Fruit fly (Drosophila melanogaster) whole organism, prepupa: ENCODE data around the gene Arp10.

ENCODE experiments used
- CG10631 ChIP-seq: fragments of 200-800 bp; sonication (Bioruptor generic); optimal IDR thresholded peaks from 2 replicates; lab custom pipeline; 2016; ENCODE audit warnings: missing biosample characterization, missing genetic modification characterization
- CG10669 ChIP-seq: fragments of 200-800 bp; sonication (Bioruptor generic); optimal IDR thresholded peaks from 3 replicates; lab custom pipeline; 2018; ENCODE audit warnings: missing biosample characterization, mild to moderate bottlenecking, missing genetic modification characterization, moderate library complexity
- CG11294 ChIP-seq: fragments of 200-800 bp; sonication (Bioruptor generic); IDR thresholded peaks from 2 replicates; pipeline ENCODE4 v1.3.6; 2022; ENCODE audit warnings: missing biosample characterization, missing genetic modification characterization
- CG11762 ChIP-seq: fragments of 200-800 bp; sonication (Bioruptor generic); optimal IDR thresholded peaks from 3 replicates; lab custom pipeline; 2016; ENCODE audit warnings: missing biosample characterization, missing genetic modification characterization; ENCODE audit not compliant: insufficient read depth
- CG11902 ChIP-seq: fragments of 200-800 bp; sonication (Bioruptor generic); optimal IDR thresholded peaks from 3 replicates; lab custom pipeline; 2016; ENCODE audit warnings: missing biosample characterization, missing genetic modification characterization
- CG15336 ChIP-seq: fragments of 200-800 bp; sonication (Bioruptor generic); IDR thresholded peaks from 2 replicates; pipeline ENCODE4 v1.3.6; 2022; ENCODE audit warnings: missing biosample characterization, missing genetic modification characterization
- CG1621 ChIP-seq: fragments of 200-800 bp; sonication (Bioruptor generic); optimal IDR thresholded peaks from 3 replicates; lab custom pipeline; 2018; ENCODE audit warnings: missing biosample characterization, mild to moderate bottlenecking, missing genetic modification characterization
- CG16779 ChIP-seq: fragments of 200-800 bp; sonication (Bioruptor generic); optimal IDR thresholded peaks from 3 replicates; lab custom pipeline; 2017; ENCODE audit warnings: missing biosample characterization, mild to moderate bottlenecking, missing genetic modification characterization
- CG31627 ChIP-seq: fragments of 200-800 bp; sonication (Bioruptor generic); optimal IDR thresholded peaks from 3 replicates; lab custom pipeline; 2016; ENCODE audit warnings: missing biosample characterization, missing genetic modification characterization
- CG32006 ChIP-seq: fragments of 200-800 bp; sonication (Bioruptor generic); optimal IDR thresholded peaks from 3 replicates; lab custom pipeline; 2017; ENCODE audit warnings: missing biosample characterization, mild to moderate bottlenecking, missing genetic modification characterization
- CG34406 ChIP-seq: fragments of 200-800 bp; sonication (Bioruptor generic); optimal IDR thresholded peaks from 3 replicates; lab custom pipeline; 2016; ENCODE audit warnings: missing biosample characterization, missing genetic modification characterization
- CG4318 ChIP-seq: fragments of 200-800 bp; sonication (Bioruptor generic); optimal IDR thresholded peaks from 3 replicates; lab custom pipeline; 2017; ENCODE audit warnings: missing biosample characterization, mild to moderate bottlenecking, missing genetic modification characterization
- CG6163 ChIP-seq: fragments of 200-800 bp; sonication (Bioruptor generic); IDR thresholded peaks from 3 replicates; pipeline ENCODE4 v1.3.6; 2022; ENCODE audit warnings: missing biosample characterization, missing genetic modification characterization
- CG6276 ChIP-seq: fragments of 200-800 bp; sonication (Bioruptor generic); optimal IDR thresholded peaks from 2 replicates; lab custom pipeline; 2017; ENCODE audit warnings: missing biosample characterization, mild to moderate bottlenecking, missing genetic modification characterization
- CG6854 ChIP-seq: fragments of 200-800 bp; sonication (Bioruptor generic); optimal IDR thresholded peaks from 2 replicates; lab custom pipeline; 2017; ENCODE audit warnings: missing biosample characterization, mild to moderate bottlenecking, missing genetic modification characterization
- CG7368 ChIP-seq: fragments of 200-800 bp; sonication (Bioruptor generic); optimal IDR thresholded peaks from 3 replicates; lab custom pipeline; 2016; ENCODE audit warnings: missing biosample characterization, missing genetic modification characterization
- CG8119 ChIP-seq: fragments of 200-800 bp; sonication (Bioruptor generic); IDR thresholded peaks from 3 replicates; pipeline ENCODE4 v1.3.6; 2022; ENCODE audit warnings: missing biosample characterization, missing genetic modification characterization
- CG8319 ChIP-seq: fragments of 200-800 bp; sonication (Bioruptor generic); optimal IDR thresholded peaks from 3 replicates; lab custom pipeline; 2016; ENCODE audit warnings: missing biosample characterization, missing genetic modification characterization
- CG8632 ChIP-seq: fragments of 200-800 bp; sonication (Bioruptor generic); optimal IDR thresholded peaks from 3 replicates; lab custom pipeline; 2016; ENCODE audit warnings: missing biosample characterization, missing genetic modification characterization
- Eip75B ChIP-seq: fragments of 200-800 bp; sonication (Bioruptor generic); optimal IDR thresholded peaks from 3 replicates; lab custom pipeline; 2016; ENCODE audit warnings: missing biosample characterization, missing genetic modification characterization
- Eip78C ChIP-seq: fragments of 200-800 bp; sonication (Bioruptor generic); peaks from one replicate; lab custom pipeline; 2016; ENCODE audit warnings: missing biosample characterization, missing genetic modification characterization
- Ets21C ChIP-seq: fragments of 200-800 bp; sonication (Bioruptor generic); optimal IDR thresholded peaks from 3 replicates; lab custom pipeline; 2016; ENCODE audit warnings: missing biosample characterization, missing genetic modification characterization
- Ets96B ChIP-seq: fragments of 200-800 bp; optimal IDR thresholded peaks from 2 replicates; lab custom pipeline; 2019; ENCODE audit warnings: missing biosample characterization, mild to moderate bottlenecking, missing genetic modification characterization, moderate library complexity
- Gug ChIP-seq: fragments of 200-800 bp; sonication (Bioruptor generic); IDR thresholded peaks from 2 replicates; pipeline ENCODE4 v1.3.6; 2022; ENCODE audit warnings: missing biosample characterization, missing genetic modification characterization
- Hr38 ChIP-seq: sonication (Bioruptor generic); optimal IDR thresholded peaks from 2 replicates; lab custom pipeline; 2016; ENCODE audit warnings: missing biosample characterization, missing genetic modification characterization
- Hr4 ChIP-seq: fragments of 200-800 bp; sonication (Bioruptor generic); optimal IDR thresholded peaks from 3 replicates; lab custom pipeline; 2016; ENCODE audit warnings: missing biosample characterization, missing genetic modification characterization
- Lpt ChIP-seq: fragments of 200-800 bp; sonication (Bioruptor generic); optimal IDR thresholded peaks from 3 replicates; lab custom pipeline; 2016; ENCODE audit warnings: missing biosample characterization, missing genetic modification characterization
- Met ChIP-seq: fragments of 200-800 bp; sonication (Bioruptor generic); optimal IDR thresholded peaks from 3 replicates; lab custom pipeline; 2016; ENCODE audit warnings: missing biosample characterization, missing genetic modification characterization
- OdsH ChIP-seq: fragments of 200-800 bp; sonication (Bioruptor generic); optimal IDR thresholded peaks from 3 replicates; lab custom pipeline; 2016; ENCODE audit warnings: missing biosample characterization, missing genetic modification characterization
- Sox14 ChIP-seq: fragments of 200-800 bp; sonication (Bioruptor generic); optimal IDR thresholded peaks from 3 replicates; lab custom pipeline; 2016; ENCODE audit warnings: missing biosample characterization, missing genetic modification characterization
- Sox15 ChIP-seq: fragments of 200-800 bp; sonication (Bioruptor generic); optimal IDR thresholded peaks from 3 replicates; lab custom pipeline; 2016; ENCODE audit warnings: missing biosample characterization, missing genetic modification characterization
- achi ChIP-seq: fragments of 200-800 bp; sonication (Bioruptor generic); optimal IDR thresholded peaks from 3 replicates; lab custom pipeline; 2016; ENCODE audit warnings: missing biosample characterization, missing genetic modification characterization
- acj6 ChIP-seq: fragments of 200-800 bp; sonication (Bioruptor generic); optimal IDR thresholded peaks from 3 replicates; lab custom pipeline; 2016; ENCODE audit warnings: missing biosample characterization, missing genetic modification characterization
- cyc ChIP-seq: fragments of 200-800 bp; sonication (Bioruptor generic); optimal IDR thresholded peaks from 3 replicates; lab custom pipeline; 2016; ENCODE audit warnings: missing biosample characterization, missing genetic modification characterization
- dsx ChIP-seq: fragments of 200-800 bp; optimal IDR thresholded peaks from 3 replicates; lab custom pipeline; 2019; ENCODE audit warnings: missing biosample characterization, mild to moderate bottlenecking, missing genetic modification characterization, moderate library complexity; ENCODE audit not compliant: poor library complexity, severe bottlenecking
- eg ChIP-seq: fragments of 200-800 bp; sonication (Bioruptor generic); IDR thresholded peaks from 3 replicates; pipeline ENCODE4 v1.3.6; 2022; ENCODE audit warnings: missing biosample characterization, missing genetic modification characterization
- esn ChIP-seq: fragments of 200-800 bp; sonication (Bioruptor generic); optimal IDR thresholded peaks from 2 replicates; lab custom pipeline; 2016; ENCODE audit warnings: missing biosample characterization, mild to moderate bottlenecking, missing genetic modification characterization, moderate library complexity
- fd85E ChIP-seq: fragments of 200-800 bp; sonication (Bioruptor generic); optimal IDR thresholded peaks from 3 replicates; lab custom pipeline; 2016; ENCODE audit warnings: missing biosample characterization, missing genetic modification characterization
- fkh ChIP-seq: fragments of 200-800 bp; sonication (Bioruptor generic); optimal IDR thresholded peaks from 3 replicates; lab custom pipeline; 2017; ENCODE audit warnings: missing biosample characterization, mild to moderate bottlenecking, missing genetic modification characterization, moderate library complexity
- lz ChIP-seq: fragments of 200-800 bp; sonication (Bioruptor generic); optimal IDR thresholded peaks from 3 replicates; lab custom pipeline; 2016; ENCODE audit warnings: missing biosample characterization, missing genetic modification characterization
- net ChIP-seq: fragments of 200-800 bp; sonication (Bioruptor generic); optimal IDR thresholded peaks from 3 replicates; lab custom pipeline; 2016; ENCODE audit warnings: missing biosample characterization, missing genetic modification characterization
- pdm3 ChIP-seq: fragments of 200-800 bp; sonication (Bioruptor generic); optimal IDR thresholded peaks from 3 replicates; lab custom pipeline; 2016; ENCODE audit warnings: missing biosample characterization, missing genetic modification characterization
- spab ChIP-seq: fragments of 200-800 bp; sonication (Bioruptor generic); optimal IDR thresholded peaks from 2 replicates; lab custom pipeline; 2017; ENCODE audit warnings: missing biosample characterization, mild to moderate bottlenecking, missing genetic modification characterization, missing genetic modification reagents
- ss ChIP-seq, 2 experiments: fragments of 200-800 bp; sonication (Bioruptor generic); optimal IDR thresholded peaks; 2 replicates in 1 of 2; 3 replicates in 1 of 2; lab custom pipeline; 2017 to 2018; ENCODE audit warnings: mild to moderate bottlenecking in 2 of 2, missing biosample characterization in 2 of 2, missing genetic modification characterization in 2 of 2, moderate library complexity in 1 of 2
- svp ChIP-seq: fragments of 200-800 bp; sonication (Bioruptor generic); peaks from one replicate; lab custom pipeline; 2016; ENCODE audit warnings: missing biosample characterization, missing genetic modification characterization
- topi ChIP-seq: fragments of 200-800 bp; sonication (Bioruptor generic); optimal IDR thresholded peaks from 3 replicates; lab custom pipeline; 2016; ENCODE audit warnings: missing biosample characterization, missing genetic modification characterization
- vri ChIP-seq: fragments of 200-800 bp; sonication (Bioruptor generic); optimal IDR thresholded peaks from 3 replicates; lab custom pipeline; 2016; ENCODE audit warnings: missing biosample characterization, mild to moderate bottlenecking, missing genetic modification characterization

Arp10 gene

DNA sequence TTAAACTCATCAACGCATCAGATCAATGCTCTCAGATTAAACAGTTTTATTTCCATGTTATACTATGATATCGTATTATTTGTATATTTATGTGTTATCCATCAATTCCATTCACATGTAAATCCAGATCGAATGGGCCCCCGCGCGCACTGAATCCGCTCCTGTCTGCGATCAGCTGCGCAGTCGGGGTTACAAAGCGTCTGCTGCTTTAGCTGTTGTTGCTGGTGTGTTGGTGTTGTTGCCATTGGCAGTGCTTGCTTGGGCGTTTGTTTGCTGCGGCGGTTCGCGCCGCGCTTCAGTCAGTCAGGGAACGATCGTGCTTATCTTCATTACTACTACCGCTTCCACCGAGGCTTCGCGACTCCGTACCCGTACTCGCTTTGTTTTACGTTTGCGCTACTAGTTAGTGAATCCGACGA, 21.0 kb upstream of the Arp10 start, which contains the start of gene Zw (continued):
- TF ChIP-seq esn (GFP tag; lab: Kevin White, UChicago) (peak; percentile 65), fkh (peak; percentile 44), Eip75B (peak; percentile 53), CG6163 (peak; percentile 71), CG4318 (GFP tag; lab: Kevin White, UChicago) (peak; percentile 17), CG6854 (GFP tag; lab: Kevin White, UChicago) (peak; percentile 33), CG16779 (peak; percentile 19), OdsH (GFP tag; lab: Kevin White, UChicago) (peak; percentile 39), achi (GFP tag; lab: Kevin White, UChicago) (peak; percentile 43), fd85E (GFP tag; lab: Kevin White, UChicago) (no peak), topi (GFP tag; lab: Kevin White, UChicago) (peak; percentile 66), CG8632 (peak; percentile 36), CG1621 (peak; percentile 2), CG10631 (GFP tag; lab: Kevin White, UChicago) (no peak), Gug (GFP tag; lab: Robert Waterston, UW) (peak; percentile 49; the same call in 1 of the 2 replicates), CG34406 (GFP tag; lab: Kevin White, UChicago) (peak; percentile 4), net (GFP tag; lab: Kevin White, UChicago) (peak; percentile 44), CG8319 (no peak), eg (peak; percentile 74), acj6 (GFP tag; lab: Kevin White, UChicago) (peak; percentile 41), vri (peak; percentile 55), pdm3 (GFP tag; lab: Kevin White, UChicago) (peak; percentile 67), CG6276 (GFP tag; lab: Kevin White, UChicago) (no peak), CG7368 (GFP tag; lab: Kevin White, UChicago) (peak; percentile 4), Hr4 (GFP tag; lab: Kevin White, UChicago) (peak; percentile 59), Sox15 (peak; percentile 19), cyc (peak; percentile 72), CG10669 (GFP tag; lab: Kevin White, UChicago) (peak; percentile 40), Met (GFP tag; lab: Kevin White, UChicago) (peak; percentile 72), Eip78C (peak; percentile 76), CG11902 (peak; percentile 89), CG31627 (peak; percentile 60), dsx (GFP tag; lab: Kevin White, UChicago) (peak; percentile 6), CG11762 (GFP tag; lab: Kevin White, UChicago) (peak; percentile 18)

- TF ChIP-seq OdsH (GFP tag; lab: Kevin White, UChicago), result peak; percentile 23
- peak; percentile 32; the same call in 1 of the 2 replicates for TF ChIP-seq Gug (GFP tag; lab: Robert Waterston, UW)
- TF ChIP-seq acj6 (GFP tag; lab: Kevin White, UChicago), result peak; percentile 20
- TF ChIP-seq Eip78C, result peak; percentile 71
- TF ChIP-seq vri, result peak; percentile 7
- no peak for TF ChIP-seq net (GFP tag; lab: Kevin White, UChicago)
- TF ChIP-seq Hr38 (GFP tag; lab: Kevin White, UChicago), result no peak
- peak; percentile 50 for TF ChIP-seq cyc
- peak; percentile 11 for TF ChIP-seq Ets21C
- peak; percentile 36 for TF ChIP-seq pdm3 (GFP tag; lab: Kevin White, UChicago)
- TF ChIP-seq CG8319, result no peak
- 0 out of 3 replicates have a peak, but pooled peaks have one; percentile 27 for TF ChIP-seq CG8119
- peak; percentile 93 for TF ChIP-seq svp (GFP tag; lab: Kevin White, UChicago)
- peak; percentile 28 for TF ChIP-seq Eip75B
- TF ChIP-seq spab (GFP tag; lab: Kevin White, UChicago), result no peak
- no peak for TF ChIP-seq fkh
- TF ChIP-seq esn (GFP tag; lab: Kevin White, UChicago), result peak; percentile 33
- peak; percentile 56 for TF ChIP-seq CG31627
- TF ChIP-seq dsx (GFP tag; lab: Kevin White, UChicago), result peak; percentile 27
- TF ChIP-seq Lpt (GFP tag; lab: Kevin White, UChicago), result no peak
- TF ChIP-seq ss (GFP tag; optimal IDR thresholded peaks at IDR 0.05; lab: Kevin White, UChicago), result peak in 1 of 2 experiments; percentile 32
- TF ChIP-seq CG10631 (GFP tag; lab: Kevin White, UChicago), result no peak
- peak; percentile 22 for TF ChIP-seq CG10669 (GFP tag; lab: Kevin White, UChicago)
- TF ChIP-seq lz (GFP tag; lab: Kevin White, UChicago), result peak; percentile 57
- no peak for TF ChIP-seq CG6276 (GFP tag; lab: Kevin White, UChicago)
- no peak for TF ChIP-seq CG4318 (GFP tag; lab: Kevin White, UChicago)
- TF ChIP-seq topi (GFP tag; lab: Kevin White, UChicago), result peak; percentile 26
- peak; percentile 10 for TF ChIP-seq achi (GFP tag; lab: Kevin White, UChicago)
- TF ChIP-seq Sox14 (GFP tag; lab: Kevin White, UChicago), result peak; percentile 46
- peak; percentile 27 for TF ChIP-seq Met (GFP tag; lab: Kevin White, UChicago)
- TF ChIP-seq CG32006 (GFP tag; lab: Kevin White, UChicago), result peak; percentile 48
- TF ChIP-seq CG11294 (GFP tag; lab: Robert Waterston, UW), result 0 out of 2 replicates have a peak, but pooled peaks have one; percentile 19
- TF ChIP-seq CG15336 (GFP tag; lab: Robert Waterston, UW), result peak; percentile 28; the same call in 1 of the 2 replicates
- peak; percentile 58; the same call in 2 of the 3 replicates for TF ChIP-seq CG6163
- TF ChIP-seq Ets96B (tag; lab: Kevin White, UChicago), result peak; percentile 5
Observed at dm6 chrX:19665684-19666141, 19.7 kb upstream of the Arp10 start.
